Worm (Caenorhabditis elegans) whole organism, L1 larva: Measurements from ENCODE around the gene snb-2.

ENCODE experiments used
- C04F5.9 ChIP-seq: sonication (generic microtip); optimal IDR thresholded peaks from 2 replicates; lab custom pipeline; 2016; ENCODE audit warnings: missing genetic modification characterization, missing compliant biosample characterization
- F16B12.6 ChIP-seq: fragments of 150-350 bp; optimal IDR thresholded peaks from 2 replicates; lab custom pipeline; 2014; ENCODE audit warnings: missing biosample characterization, missing genetic modification characterization
- Y116A8C.19 ChIP-seq: sonication (generic microtip); optimal IDR thresholded peaks from 2 replicates; lab custom pipeline; 2016; ENCODE audit warnings: missing compliant biosample characterization, missing genetic modification characterization, borderline replicate concordance
- aha-1 ChIP-seq: fragments of 150-350 bp; optimal IDR thresholded peaks from 2 replicates; lab custom pipeline; 2014; ENCODE audit warnings: missing biosample characterization, missing genetic modification characterization
- alr-1 ChIP-seq: fragments of 200-800 bp; sonication (Bioruptor generic); optimal IDR thresholded peaks from 2 replicates; lab custom pipeline; 2018; ENCODE audit warnings: borderline replicate concordance, mild to moderate bottlenecking, missing genetic modification characterization, missing compliant biosample characterization
- aly-2 ChIP-seq: fragments of 150-350 bp; optimal IDR thresholded peaks from 2 replicates; lab custom pipeline; 2014; ENCODE audit warnings: missing biosample characterization, missing genetic modification characterization
- ama-1 ChIP-seq: fragments of 150-350 bp; optimal IDR thresholded peaks from 2 replicates; lab custom pipeline; 2014
- blmp-1 ChIP-seq: fragments of 150-350 bp; optimal IDR thresholded peaks from 2 replicates; lab custom pipeline; 2014; ENCODE audit warnings: missing biosample characterization, missing genetic modification characterization
- ceh-82 ChIP-seq, 3 experiments: fragments of 150-350 bp in 1 of 3; sonication (generic microtip) in 2 of 3; optimal IDR thresholded peaks; 2 replicates each; lab custom pipeline; 2014 to 2017; ENCODE audit warnings: missing biosample characterization in 3 of 3, missing genetic modification characterization in 3 of 3
- ceh-88 ChIP-seq: fragments of 200-800 bp; sonication (Bioruptor generic); IDR thresholded peaks from 2 replicates; pipeline ENCODE4 v1.3.6; 2022; ENCODE audit warnings: missing genetic modification characterization, missing compliant biosample characterization
- ceh-90 ChIP-seq: sonication (generic microtip); optimal IDR thresholded peaks from 2 replicates; lab custom pipeline; 2016; ENCODE audit warnings: missing genetic modification characterization, missing compliant biosample characterization
- ces-1 ChIP-seq: fragments of 150-350 bp; optimal IDR thresholded peaks from 2 replicates; lab custom pipeline; 2014; ENCODE audit warnings: missing biosample characterization, missing genetic modification reagents, missing genetic modification characterization
- efl-3 ChIP-seq: fragments of 200-800 bp; sonication (Bioruptor generic); optimal IDR thresholded peaks from 2 replicates; lab custom pipeline; 2018; ENCODE audit warnings: mild to moderate bottlenecking, missing genetic modification characterization, missing compliant biosample characterization
- egl-13 ChIP-seq: sonication (generic microtip); optimal IDR thresholded peaks from 2 replicates; lab custom pipeline; 2016; ENCODE audit warnings: missing genotype, missing genetic modification reagents, missing genetic modification characterization, missing compliant biosample characterization
- egl-27 ChIP-seq, 2 experiments: fragments of 150-350 bp in 1 of 2; sonication (generic microtip); optimal IDR thresholded peaks; 3 replicates each; lab custom pipeline; 2017 to 2018; ENCODE audit warnings: missing biosample characterization in 2 of 2, missing genetic modification characterization in 2 of 2, missing genetic modification reagents in 2 of 2
- elt-2 ChIP-seq: sonication (generic microtip); optimal IDR thresholded peaks from 2 replicates; lab custom pipeline; 2016; ENCODE audit warnings: missing genetic modification characterization, mild to moderate bottlenecking, inconsistent platforms, missing compliant biosample characterization, missing genetic modification reagents
- ets-5 ChIP-seq: fragments of 200-800 bp; sonication (Bioruptor generic); IDR thresholded peaks from 2 replicates; pipeline ENCODE4 v1.3.6; 2022; ENCODE audit warnings: missing genetic modification characterization, missing compliant biosample characterization
- fkh-10 ChIP-seq: sonication (generic microtip); optimal IDR thresholded peaks from 2 replicates; lab custom pipeline; 2017; ENCODE audit warnings: missing biosample characterization, missing genetic modification reagents, missing genetic modification characterization
- fkh-4 ChIP-seq: sonication (generic microtip); optimal IDR thresholded peaks from 2 replicates; lab custom pipeline; 2016; ENCODE audit warnings: missing compliant biosample characterization, missing genetic modification characterization, borderline replicate concordance
- fkh-8 ChIP-seq: sonication (generic microtip); optimal IDR thresholded peaks from 2 replicates; lab custom pipeline; 2016; ENCODE audit warnings: mild to moderate bottlenecking, missing genetic modification characterization, missing compliant biosample characterization
- grh-1 ChIP-seq: fragments of 200-800 bp; sonication (Bioruptor generic); IDR thresholded peaks from 2 replicates; pipeline ENCODE4 v1.3.6; 2022; ENCODE audit warnings: missing genetic modification reagents, missing genetic modification characterization, missing compliant biosample characterization
- hlh-17 ChIP-seq: fragments of 200-800 bp; sonication (Bioruptor generic); optimal IDR thresholded peaks from 2 replicates; lab custom pipeline; 2018; ENCODE audit warnings: missing genetic modification characterization, mild to moderate bottlenecking, missing compliant biosample characterization, moderate library complexity, borderline replicate concordance
- irx-1 ChIP-seq: sonication (generic microtip); optimal IDR thresholded peaks from 2 replicates; lab custom pipeline; 2016; ENCODE audit warnings: missing genetic modification characterization, missing compliant biosample characterization
- lin-13 ChIP-seq: fragments of 150-350 bp; optimal IDR thresholded peaks from 2 replicates; lab custom pipeline; 2014; ENCODE audit warnings: missing biosample characterization, missing genetic modification reagents, missing genetic modification characterization
- lin-14 ChIP-seq: fragments of 200-800 bp; sonication (Bioruptor generic); optimal IDR thresholded peaks from 2 replicates; lab custom pipeline; 2018; ENCODE audit warnings: mild to moderate bottlenecking, missing genetic modification characterization, moderate library complexity, missing compliant biosample characterization
- lin-15B ChIP-seq: fragments of 150-350 bp; sonication (generic microtip); optimal IDR thresholded peaks from 3 replicates; lab custom pipeline; 2014; ENCODE audit warnings: missing biosample characterization, missing genetic modification characterization
- lin-35 ChIP-seq, 2 experiments: fragments of 150-350 bp; optimal IDR thresholded peaks; 2 replicates each; lab custom pipeline; 2014; ENCODE audit warnings: missing biosample characterization in 2 of 2, missing genetic modification characterization in 2 of 2, missing genetic modification reagents in 2 of 2
- lin-39 ChIP-seq: fragments of 150-350 bp; optimal IDR thresholded peaks from 2 replicates; lab custom pipeline; 2014; ENCODE audit warnings: missing biosample characterization, missing genetic modification reagents, missing genetic modification characterization
- lir-3 ChIP-seq: sonication (generic microtip); optimal IDR thresholded peaks from 2 replicates; lab custom pipeline; 2016; ENCODE audit warnings: mild to moderate bottlenecking, missing genetic modification characterization, moderate library complexity, missing compliant biosample characterization; ENCODE audit not compliant: poor library complexity
- mdl-1 ChIP-seq, 2 experiments: fragments of 150-350 bp; optimal IDR thresholded peaks; 2 replicates each; lab custom pipeline; 2014 to 2017; ENCODE audit warnings: missing biosample characterization in 2 of 2, missing genetic modification characterization in 2 of 2, inconsistent platforms in 1 of 2
- mef-2 ChIP-seq: fragments of 150-350 bp; optimal IDR thresholded peaks from 2 replicates; lab custom pipeline; 2014; ENCODE audit warnings: missing biosample characterization, missing genetic modification characterization
- nhr-11 ChIP-seq: fragments of 150-350 bp; optimal IDR thresholded peaks from 2 replicates; lab custom pipeline; 2014; ENCODE audit warnings: missing biosample characterization, missing genetic modification characterization
- nhr-12 ChIP-seq: sonication (generic microtip); optimal IDR thresholded peaks from 2 replicates; lab custom pipeline; 2017; ENCODE audit warnings: missing biosample characterization, missing genetic modification characterization
- nhr-19 ChIP-seq: fragments of 200-800 bp; sonication (Bioruptor generic); conservative IDR thresholded peaks from 2 replicates; pipeline ENCODE4 v1.3.6; 2022; ENCODE audit warnings: missing genetic modification characterization, missing compliant biosample characterization
- nhr-20 ChIP-seq: sonication (generic microtip); optimal IDR thresholded peaks from 2 replicates; lab custom pipeline; 2016; ENCODE audit warnings: mild to moderate bottlenecking, missing genetic modification characterization, missing compliant biosample characterization
- nhr-71 ChIP-seq: sonication (generic microtip); optimal IDR thresholded peaks from 2 replicates; lab custom pipeline; 2016; ENCODE audit warnings: mild to moderate bottlenecking, missing genetic modification characterization, moderate library complexity, missing compliant biosample characterization
- nhr-76 ChIP-seq: sonication (generic microtip); optimal IDR thresholded peaks from 2 replicates; lab custom pipeline; 2017; ENCODE audit warnings: missing biosample characterization, missing genetic modification characterization
- nhr-77 ChIP-seq: fragments of 150-350 bp; optimal IDR thresholded peaks from 2 replicates; lab custom pipeline; 2014; ENCODE audit warnings: missing biosample characterization, missing genetic modification characterization
- nhr-84 ChIP-seq: sonication (generic microtip); optimal IDR thresholded peaks from 2 replicates; lab custom pipeline; 2017; ENCODE audit warnings: missing biosample characterization, missing genetic modification characterization
- nhr-85 ChIP-seq: sonication (generic microtip); peaks from one replicate; lab custom pipeline; 2016; ENCODE audit warnings: missing genetic modification characterization, inconsistent platforms, missing compliant biosample characterization
- pqm-1 ChIP-seq: sonication (generic microtip); optimal IDR thresholded peaks from 3 replicates; lab custom pipeline; 2017; ENCODE audit warnings: missing biosample characterization, missing genetic modification characterization
- snpc-4 ChIP-seq: fragments of 150-350 bp; optimal IDR thresholded peaks from 2 replicates; lab custom pipeline; 2014; ENCODE audit warnings: missing biosample characterization, missing genetic modification characterization
- snu-23 ChIP-seq: sonication (generic microtip); optimal IDR thresholded peaks from 2 replicates; lab custom pipeline; 2016; ENCODE audit warnings: missing genetic modification characterization, missing compliant biosample characterization
- sup-37 ChIP-seq: fragments of 200-800 bp; sonication (Bioruptor generic); optimal IDR thresholded peaks from 2 replicates; lab custom pipeline; 2018; ENCODE audit warnings: mild to moderate bottlenecking, missing genetic modification characterization, missing compliant biosample characterization
- swsn-7 ChIP-seq: sonication (generic microtip); optimal IDR thresholded peaks from 2 replicates; lab custom pipeline; 2016; ENCODE audit warnings: missing genetic modification characterization, missing compliant biosample characterization
- tlp-1 ChIP-seq: fragments of 150-350 bp; optimal IDR thresholded peaks from 2 replicates; lab custom pipeline; 2014; ENCODE audit warnings: missing biosample characterization, missing genetic modification characterization
- unc-30 ChIP-seq: sonication (generic microtip); optimal IDR thresholded peaks from 2 replicates; lab custom pipeline; 2017; ENCODE audit warnings: missing biosample characterization, missing genetic modification characterization
- unc-62 ChIP-seq: fragments of 150-350 bp; optimal IDR thresholded peaks from 2 replicates; lab custom pipeline; 2014; ENCODE audit warnings: missing biosample characterization, missing genetic modification reagents, missing genetic modification characterization
- unc-86 ChIP-seq: sonication (generic microtip); optimal IDR thresholded peaks from 2 replicates; lab custom pipeline; 2016; ENCODE audit warnings: missing genetic modification characterization, missing compliant biosample characterization
- unc-98 ChIP-seq: fragments of 200-800 bp; sonication (Bioruptor generic); IDR thresholded peaks from 2 replicates; pipeline ENCODE4 v1.3.6; 2022; ENCODE audit warnings: missing genetic modification characterization, missing compliant biosample characterization
- xbp-1 ChIP-seq: sonication (generic microtip); optimal IDR thresholded peaks from 2 replicates; lab custom pipeline; 2016; ENCODE audit warnings: missing genetic modification characterization, missing compliant biosample characterization

Gene snb-2

ce11 chrV:12343419-12343969 is 2.2 kb downstream of the snb-2 start, which contains the start of gene tomm-20 (continued):
- TF ChIP-seq C04F5.9: peak; percentile 62
- TF ChIP-seq snpc-4: peak; percentile 90
- no peak for TF ChIP-seq nhr-84 (tag; lab: Kevin White, UChicago)
- TF ChIP-seq nhr-71 (tag; lab: Kevin White, UChicago): peak; percentile 97
- peak; percentile 40 for TF ChIP-seq ceh-90 (tag; lab: Kevin White, UChicago)
- peak; percentile 99 for TF ChIP-seq lin-35 (GFP tag; optimal IDR thresholded peaks at IDR 0.05; lab: Kevin White, UChicago)
- no peak for TF ChIP-seq ets-5 (GFP tag; lab: Robert Waterston, UW)
- peak; percentile 93 to 96 (median 94) for TF ChIP-seq ceh-82 (tag; optimal IDR thresholded peaks at IDR 0.05; lab: Kevin White, UChicago)
- peak; percentile 95 for TF ChIP-seq nhr-20
- no peak for TF ChIP-seq pqm-1
- no peak for TF ChIP-seq egl-27 (tag; optimal IDR thresholded peaks at IDR 0.05; lab: Kevin White, UChicago)
- peak; percentile 88 for TF ChIP-seq nhr-11
- peak; percentile 93 for TF ChIP-seq xbp-1
- TF ChIP-seq fkh-8 (tag; lab: Kevin White, UChicago): peak; percentile 86
- peak; percentile 95 for TF ChIP-seq lin-14 (GFP tag; lab: Kevin White, UChicago)
- no peak for TF ChIP-seq nhr-12 (tag; lab: Kevin White, UChicago)
- TF ChIP-seq unc-98 (GFP tag; lab: Robert Waterston, UW): peak; percentile 55; the same call in 1 of the 2 replicates
- peak; percentile 72 for TF ChIP-seq elt-2 (tag; lab: Kevin White, UChicago)
- TF ChIP-seq unc-30 (tag; lab: Kevin White, UChicago): no peak
- TF ChIP-seq grh-1 (GFP tag; lab: Robert Waterston, UW): peak; percentile 93
- peak; percentile 88 for TF ChIP-seq aly-2 (tag; lab: Kevin White, UChicago)
- no peak for TF ChIP-seq nhr-76 (tag; lab: Kevin White, UChicago)
- peak; percentile 59; the same call in 1 of the 2 replicates for TF ChIP-seq ceh-88 (GFP tag; lab: Robert Waterston, UW)
- TF ChIP-seq nhr-77: peak; percentile 84
- TF ChIP-seq F16B12.6 (tag; lab: Kevin White, UChicago): peak; percentile 52
- peak; percentile 96 for TF ChIP-seq snu-23
- peak; percentile 59 for TF ChIP-seq mef-2
- peak; percentile 39 for TF ChIP-seq fkh-10 (GFP tag; lab: Kevin White, UChicago)
- peak; percentile 83 for TF ChIP-seq ama-1 (lab: Kevin White, UChicago)
- TF ChIP-seq blmp-1 (tag; lab: Kevin White, UChicago): peak; percentile 87
- TF ChIP-seq unc-62 (GFP tag; lab: Kevin White, UChicago): no peak
- peak; percentile 65 for TF ChIP-seq fkh-4 (tag; lab: Kevin White, UChicago)
- peak; percentile 84 for TF ChIP-seq lin-15B (tag; lab: Kevin White, UChicago)
- TF ChIP-seq Y116A8C.19 (tag; lab: Kevin White, UChicago): no peak
- TF ChIP-seq sup-37: peak; percentile 78
- TF ChIP-seq unc-86: peak; percentile 92
- TF ChIP-seq lin-39 (tag; lab: Kevin White, UChicago): peak; percentile 95
- peak; percentile 92 for TF ChIP-seq lin-13 (GFP tag; lab: Kevin White, UChicago)
- TF ChIP-seq mdl-1 (tag; optimal IDR thresholded peaks at IDR 0.05; lab: Kevin White, UChicago): peak in 1 of 2 experiments; percentile 78
- no peak for TF ChIP-seq tlp-1 (tag; lab: Kevin White, UChicago)
- TF ChIP-seq efl-3 (GFP tag; lab: Kevin White, UChicago): peak; percentile 44
- peak; percentile 89 for TF ChIP-seq irx-1 (tag; lab: Kevin White, UChicago)
- TF ChIP-seq egl-13 (tag; lab: Kevin White, UChicago): peak; percentile 91
- TF ChIP-seq hlh-17 (GFP tag; lab: Kevin White, UChicago): no peak
- peak; percentile 97 for TF ChIP-seq nhr-85 (tag; lab: Kevin White, UChicago)
- peak; percentile 79 for TF ChIP-seq lir-3 (tag; lab: Kevin White, UChicago)
- TF ChIP-seq swsn-7: peak; percentile 95
- TF ChIP-seq nhr-19 (GFP tag; lab: Robert Waterston, UW): peak; percentile 96
- TF ChIP-seq alr-1 (tag; lab: Kevin White, UChicago): no peak
- no peak for TF ChIP-seq ces-1 (GFP tag; lab: Kevin White, UChicago)
- TF ChIP-seq aha-1 (tag; lab: Kevin White, UChicago): peak; percentile 69
